Fruit fly (Drosophila melanogaster): ENCODE data around the gene CG12659.

Gene CG12659

DNA sequence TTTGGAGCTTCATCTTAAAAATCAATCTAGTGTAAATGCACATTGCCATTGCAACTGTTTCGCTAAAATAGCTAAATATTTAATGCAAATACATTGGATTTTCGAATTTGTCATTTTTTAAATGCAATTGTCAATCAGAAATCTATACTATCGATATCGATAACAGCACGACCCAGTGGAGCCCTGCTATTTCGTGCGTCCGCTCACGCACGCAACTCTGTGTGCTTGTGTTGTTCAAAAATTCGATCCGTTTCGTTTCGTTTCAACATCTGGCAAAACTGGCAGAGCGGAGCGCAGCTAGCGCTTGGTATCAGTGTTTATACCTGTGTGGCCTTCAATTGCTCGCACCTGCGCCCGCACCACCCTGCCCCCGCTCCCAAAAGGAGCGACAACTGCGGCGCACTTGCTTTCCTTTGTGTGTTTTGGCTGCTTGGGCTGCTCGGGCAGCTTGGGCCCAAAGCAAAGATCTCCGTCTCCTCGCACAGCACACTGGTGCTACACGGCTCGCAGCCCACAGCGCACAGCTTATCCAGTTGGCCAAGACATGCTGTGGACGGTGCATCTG, 2.8 kb downstream of the CG12659 start, which contains the start of gene CG12081:
Gene CG12081 (plus strand): TSS at position 205 of the 565 bp plus-strand sequence.
- TF ChIP-seq CrebA (GFP tag; optimal IDR thresholded peaks at IDR 0.05; ENCODE audit: borderline replicate concordance) (no peak), Hnf4 (GFP tag; optimal IDR thresholded peaks at IDR 0.05) (no peak), pan (optimal IDR thresholded peaks at IDR 0.05) (no peak), rgr (GFP tag; optimal IDR thresholded peaks at IDR 0.05) (peak; percentile 16), dsf (GFP tag; optimal IDR thresholded peaks at IDR 0.05; ENCODE audit: borderline replicate concordance) (no peak), fru (GFP tag; optimal IDR thresholded peaks at IDR 0.05) (peak; percentile 2), psq (GFP tag; optimal IDR thresholded peaks at IDR 0.05) (no peak), GATAd (GFP tag; optimal IDR thresholded peaks at IDR 0.05) (no peak), jim (GFP tag; optimal IDR thresholded peaks at IDR 0.05) (no peak), foxo (GFP tag; optimal IDR thresholded peaks at IDR 0.05) (no peak), sv (GFP tag; optimal IDR thresholded peaks at IDR 0.05) (no peak), h (GFP tag; optimal IDR thresholded peaks at IDR 0.05) (peak; percentile 23), brk (GFP tag; optimal IDR thresholded peaks at IDR 0.05) (no peak), Myc (optimal IDR thresholded peaks at IDR 0.05) (no peak), Mio (GFP tag; optimal IDR thresholded peaks at IDR 0.05) (no peak), usp (GFP tag; optimal IDR thresholded peaks at IDR 0.05) (no peak), br (GFP tag; optimal IDR thresholded peaks at IDR 0.05) (no peak), Vsx2 (GFP tag; optimal IDR thresholded peaks at IDR 0.05; ENCODE audit: partially characterized antibody) (no peak), tai (GFP tag; optimal IDR thresholded peaks at IDR 0.05) (no peak), sage (GFP tag; optimal IDR thresholded peaks at IDR 0.05) (no peak), Hr83 (GFP tag; optimal IDR thresholded peaks at IDR 0.05; ENCODE audit: poor library complexity, severe bottlenecking) (no peak), dmrt93B (GFP tag; optimal IDR thresholded peaks at IDR 0.05) (no peak), Dfd (GFP tag; optimal IDR thresholded peaks at IDR 0.05) (no peak), CG32264 (GFP tag; optimal IDR thresholded peaks at IDR 0.05) (no peak), Rel (GFP tag; optimal IDR thresholded peaks at IDR 0.05) (no peak), Rel (tag; optimal IDR thresholded peaks at IDR 0.05) (peak; percentile 35), ey (GFP tag; optimal IDR thresholded peaks at IDR 0.05) (no peak), Jra (GFP tag; optimal IDR thresholded peaks at IDR 0.05) (no peak), dl (GFP tag; optimal IDR thresholded peaks at IDR 0.05; ENCODE audit: insufficient read depth in 1 of 2, partially characterized antibody in 2 of 2) (no peak), lola (GFP tag; optimal IDR thresholded peaks at IDR 0.05) (no peak), Abd-B (GFP tag; optimal IDR thresholded peaks at IDR 0.05) (no peak), CG9705 (GFP tag; optimal IDR thresholded peaks at IDR 0.05) (no peak), OdsH (GFP tag; optimal IDR thresholded peaks at IDR 0.05) (no peak), HLH106 (tag; optimal IDR thresholded peaks at IDR 0.05) (peak; percentile 18), Dif (GFP tag; optimal IDR thresholded peaks at IDR 0.05; ENCODE audit: partially characterized antibody) (no peak), woc (GFP tag; optimal IDR thresholded peaks at IDR 0.05) (peak; percentile 38), Hr78 (GFP tag; optimal IDR thresholded peaks at IDR 0.05) (no peak), Sp1 (GFP tag; optimal IDR thresholded peaks at IDR 0.05) (peak; percentile 6), N (GFP tag; optimal IDR thresholded peaks at IDR 0.05) (peak; percentile 80)

- TF ChIP-seq Sp1 (GFP tag; optimal IDR thresholded peaks at IDR 0.05) (no peak), Vsx2 (GFP tag; optimal IDR thresholded peaks at IDR 0.05; ENCODE audit: partially characterized antibody) (no peak), dsf (GFP tag; optimal IDR thresholded peaks at IDR 0.05; ENCODE audit: borderline replicate concordance) (no peak), usp (GFP tag; optimal IDR thresholded peaks at IDR 0.05) (no peak), psq (GFP tag; optimal IDR thresholded peaks at IDR 0.05) (no peak), CrebA (GFP tag; optimal IDR thresholded peaks at IDR 0.05; ENCODE audit: borderline replicate concordance) (no peak), pan (optimal IDR thresholded peaks at IDR 0.05) (no peak), sage (GFP tag; optimal IDR thresholded peaks at IDR 0.05) (no peak), jim (GFP tag; optimal IDR thresholded peaks at IDR 0.05) (no peak), CG32264 (GFP tag; optimal IDR thresholded peaks at IDR 0.05) (no peak), CG9705 (GFP tag; optimal IDR thresholded peaks at IDR 0.05) (no peak), Jra (GFP tag; optimal IDR thresholded peaks at IDR 0.05) (no peak), h (GFP tag; optimal IDR thresholded peaks at IDR 0.05) (no peak), HLH106 (tag; optimal IDR thresholded peaks at IDR 0.05) (no peak)
Observed at dm6 chrX:8583159-8583558, 8.4 kb downstream of the CG12659 start.
